Fruit fly (Drosophila melanogaster) whole organism, embryonic: ENCODE results near the gene CG33299.

Experiments
- Asciz ChIP-seq: fragments of 200-800 bp; sonication (Bioruptor generic); optimal IDR thresholded peaks from 2 replicates; lab custom pipeline; 2017; ENCODE audit warnings: missing biosample characterization, mild to moderate bottlenecking, missing genetic modification characterization, missing genetic modification reagents
- Atf6 ChIP-seq: fragments of 200-800 bp; sonication (Bioruptor generic); IDR thresholded peaks from 2 replicates; pipeline ENCODE4 v1.3.6; 2022; ENCODE audit warnings: missing biosample characterization, missing genetic modification characterization
- B-H2 ChIP-seq: fragments of 200-800 bp; sonication (Bioruptor generic); optimal IDR thresholded peaks from 2 replicates; lab custom pipeline; 2018; ENCODE audit warnings: missing biosample characterization, mild to moderate bottlenecking, missing genetic modification characterization
- CG10543 ChIP-seq: fragments of 200-800 bp; sonication (Bioruptor generic); optimal IDR thresholded peaks from 3 replicates; lab custom pipeline; 2017; ENCODE audit warnings: missing biosample characterization, mild to moderate bottlenecking, missing genetic modification characterization, moderate library complexity
- CG11456 ChIP-seq: fragments of 200-800 bp; sonication (Bioruptor generic); IDR thresholded peaks from 3 replicates; pipeline ENCODE4 v1.3.6; 2022; ENCODE audit warnings: missing biosample characterization, missing genetic modification characterization
- CG12104 ChIP-seq: fragments of 200-800 bp; sonication (Bioruptor generic); optimal IDR thresholded peaks from 3 replicates; lab custom pipeline; 2016; ENCODE audit warnings: missing biosample characterization, missing genetic modification characterization
- CG12769 ChIP-seq: fragments of 200-800 bp; sonication (Bioruptor generic); optimal IDR thresholded peaks from 2 replicates; lab custom pipeline; 2019; ENCODE audit warnings: missing biosample characterization, mild to moderate bottlenecking, missing genetic modification characterization, moderate library complexity
- CG15514 ChIP-seq: fragments of 200-800 bp; sonication (Bioruptor generic); optimal IDR thresholded peaks from 3 replicates; lab custom pipeline; 2017; ENCODE audit warnings: missing biosample characterization, missing genetic modification characterization, mild to moderate bottlenecking, moderate library complexity, missing genetic modification reagents
- CG18599 ChIP-seq: fragments of 200-800 bp; sonication (Bioruptor generic); optimal IDR thresholded peaks from 3 replicates; lab custom pipeline; 2017; ENCODE audit warnings: missing biosample characterization, missing genetic modification characterization, mild to moderate bottlenecking, moderate library complexity, missing genetic modification reagents
- CG2678 ChIP-seq: fragments of 200-800 bp; sonication (Bioruptor generic); optimal IDR thresholded peaks from 3 replicates; lab custom pipeline; 2019; ENCODE audit warnings: missing biosample characterization, mild to moderate bottlenecking, missing genetic modification characterization, moderate library complexity
- CG33557 ChIP-seq: fragments of 200-800 bp; sonication (Bioruptor generic); optimal IDR thresholded peaks from 2 replicates; lab custom pipeline; 2019; ENCODE audit warnings: missing biosample characterization, mild to moderate bottlenecking, missing genetic modification characterization, moderate library complexity
- CG3847 ChIP-seq: fragments of 200-800 bp; sonication (Bioruptor generic); IDR thresholded peaks from 2 replicates; pipeline ENCODE4 v1.3.6; 2022; ENCODE audit warnings: missing biosample characterization, missing genetic modification characterization
- CG7987 ChIP-seq: fragments of 200-800 bp; sonication (Bioruptor generic); optimal IDR thresholded peaks from 2 replicates; lab custom pipeline; 2018; ENCODE audit warnings: missing biosample characterization, mild to moderate bottlenecking, missing genetic modification characterization, moderate library complexity
- CG8290 ChIP-seq, 3 experiments: fragments of 200-800 bp; sonication (Bioruptor generic); optimal IDR thresholded peaks; 2 replicates each; lab custom pipeline; 2016 to 2019; ENCODE audit warnings: missing biosample characterization in 3 of 3, missing genetic modification characterization in 3 of 3, mild to moderate bottlenecking in 2 of 3, moderate library complexity in 1 of 3
- CG9727 ChIP-seq: fragments of 200-800 bp; sonication (Bioruptor generic); optimal IDR thresholded peaks from 3 replicates; lab custom pipeline; 2017; ENCODE audit warnings: missing biosample characterization, mild to moderate bottlenecking, missing genetic modification characterization
- CrebB ChIP-seq: fragments of 200-800 bp; sonication (Bioruptor generic); optimal IDR thresholded peaks from 3 replicates; lab custom pipeline; 2018; ENCODE audit warnings: missing biosample characterization, mild to moderate bottlenecking, missing genetic modification characterization
- Dfd ChIP-seq, 2 experiments: fragments of >200 bp; optimal IDR thresholded peaks; 2 replicates each; lab custom pipeline; 2017; ENCODE audit warnings: missing biosample characterization in 2 of 2, missing genetic modification characterization in 2 of 2
- Doc2 ChIP-seq: fragments of 200-800 bp; sonication (Bioruptor generic); IDR thresholded peaks from 2 replicates; pipeline ENCODE4 v1.3.6; 2022; ENCODE audit warnings: missing biosample characterization, missing genetic modification characterization
- E2f1 ChIP-seq: fragments of 200-800 bp; sonication (Bioruptor generic); IDR thresholded peaks from 2 replicates; pipeline ENCODE4 v1.3.6; 2022; ENCODE audit warnings: missing biosample characterization, missing genetic modification characterization
- Fer1 ChIP-seq: fragments of 200-800 bp; sonication (Bioruptor generic); optimal IDR thresholded peaks from 2 replicates; lab custom pipeline; 2017; ENCODE audit warnings: missing biosample characterization, mild to moderate bottlenecking, missing genetic modification characterization
- MBD-R2 ChIP-seq: fragments of 200-800 bp; sonication (Bioruptor generic); IDR thresholded peaks from 2 replicates; pipeline ENCODE4 v1.3.6; 2022; ENCODE audit warnings: missing biosample characterization, missing genetic modification characterization
- Meics ChIP-seq: fragments of 200-800 bp; sonication (Bioruptor generic); optimal IDR thresholded peaks from 2 replicates; lab custom pipeline; 2017; ENCODE audit warnings: missing biosample characterization, mild to moderate bottlenecking, missing genetic modification characterization
- NC2α ChIP-seq: fragments of 200-800 bp; sonication (Bioruptor generic); optimal IDR thresholded peaks from 2 replicates; lab custom pipeline; 2016; ENCODE audit warnings: missing biosample characterization, missing genetic modification characterization
- Nf-YC ChIP-seq: fragments of 200-800 bp; optimal IDR thresholded peaks from 3 replicates; lab custom pipeline; 2019; ENCODE audit warnings: missing biosample characterization, mild to moderate bottlenecking, missing genetic modification characterization, moderate library complexity
- Pdp1 ChIP-seq, 2 experiments: fragments of 200-800 bp; sonication (Bioruptor generic); optimal IDR thresholded peaks; 3 replicates each; lab custom pipeline; 2016; ENCODE audit warnings: missing biosample characterization in 2 of 2, missing genetic modification characterization in 2 of 2, mild to moderate bottlenecking in 1 of 2, moderate library complexity in 1 of 2
- Side ChIP-seq: fragments of 200-800 bp; sonication (Bioruptor generic); optimal IDR thresholded peaks from 2 replicates; lab custom pipeline; 2016; ENCODE audit warnings: missing biosample characterization, missing genetic modification characterization
- Sox102F ChIP-seq: fragments of 200-800 bp; sonication (Bioruptor generic); optimal IDR thresholded peaks from 2 replicates; lab custom pipeline; 2018; ENCODE audit warnings: missing biosample characterization, mild to moderate bottlenecking, missing genetic modification characterization, moderate library complexity
- Sry-δ ChIP-seq: fragments of 200-800 bp; sonication (Bioruptor generic); optimal IDR thresholded peaks from 2 replicates; lab custom pipeline; 2016; ENCODE audit warnings: missing biosample characterization, missing genetic modification characterization
- Xbp1 ChIP-seq: fragments of 200-800 bp; sonication (Bioruptor generic); optimal IDR thresholded peaks from 3 replicates; lab custom pipeline; 2016; ENCODE audit warnings: missing biosample characterization, mild to moderate bottlenecking, missing genetic modification characterization
- abd-A ChIP-seq: fragments of 200-800 bp; sonication (Bioruptor generic); optimal IDR thresholded peaks from 3 replicates; lab custom pipeline; 2019; ENCODE audit warnings: missing biosample characterization, mild to moderate bottlenecking, missing genetic modification characterization, moderate library complexity
- caup ChIP-seq: fragments of 200-800 bp; sonication (Bioruptor generic); optimal IDR thresholded peaks from 3 replicates; lab custom pipeline; 2017; ENCODE audit warnings: missing biosample characterization, mild to moderate bottlenecking, missing genetic modification characterization, moderate library complexity; ENCODE audit not compliant: severe bottlenecking
- corto ChIP-seq: fragments of 200-800 bp; sonication (Bioruptor generic); optimal IDR thresholded peaks from 2 replicates; lab custom pipeline; 2016; ENCODE audit warnings: missing biosample characterization, mild to moderate bottlenecking, missing genetic modification characterization, moderate library complexity
- crol ChIP-seq: fragments of 200-800 bp; sonication (Bioruptor generic); IDR thresholded peaks from 2 replicates; pipeline ENCODE4 v1.3.6; 2022; ENCODE audit warnings: missing biosample characterization, missing genetic modification characterization
- cwo ChIP-seq: fragments of 200-800 bp; sonication (Bioruptor generic); optimal IDR thresholded peaks from 3 replicates; lab custom pipeline; 2017; ENCODE audit warnings: missing biosample characterization, missing genetic modification characterization, mild to moderate bottlenecking, moderate library complexity, missing genetic modification reagents
- dati ChIP-seq: fragments of 200-800 bp; sonication (Bioruptor generic); IDR thresholded peaks from 2 replicates; pipeline ENCODE4 v1.3.6; 2022; ENCODE audit warnings: missing biosample characterization, missing genetic modification characterization
- dysf ChIP-seq: fragments of 200-800 bp; sonication (Bioruptor generic); IDR thresholded peaks from 3 replicates; pipeline ENCODE4 v1.3.6; 2022; ENCODE audit warnings: missing biosample characterization, missing genetic modification characterization
- exex ChIP-seq: fragments of 200-800 bp; sonication (Bioruptor generic); optimal IDR thresholded peaks from 4 replicates; lab custom pipeline; 2018; ENCODE audit warnings: missing biosample characterization, mild to moderate bottlenecking, missing genetic modification characterization, moderate library complexity
- lab ChIP-seq: fragments of 200-800 bp; sonication (Bioruptor generic); optimal IDR thresholded peaks from 3 replicates; lab custom pipeline; 2017; ENCODE audit warnings: missing biosample characterization, missing genetic modification characterization, mild to moderate bottlenecking, moderate library complexity, missing genetic modification reagents
- mirr ChIP-seq: fragments of 200-800 bp; sonication (Bioruptor generic); optimal IDR thresholded peaks from 3 replicates; lab custom pipeline; 2018; ENCODE audit warnings: missing biosample characterization, mild to moderate bottlenecking, missing genetic modification characterization
- nmo ChIP-seq: fragments of 200-800 bp; sonication (Bioruptor generic); optimal IDR thresholded peaks from 2 replicates; lab custom pipeline; 2018; ENCODE audit warnings: missing biosample characterization, mild to moderate bottlenecking, missing genetic modification characterization, moderate library complexity
- schlank ChIP-seq: fragments of 200-800 bp; sonication (Bioruptor generic); optimal IDR thresholded peaks from 2 replicates; lab custom pipeline; 2018; ENCODE audit warnings: missing biosample characterization, mild to moderate bottlenecking, missing genetic modification characterization
- sd ChIP-seq: fragments of 200-800 bp; sonication (Bioruptor generic); optimal IDR thresholded peaks from 3 replicates; lab custom pipeline; 2018; ENCODE audit warnings: missing biosample characterization, mild to moderate bottlenecking, missing genetic modification characterization, moderate library complexity
- sr ChIP-seq: fragments of 200-800 bp; sonication (Bioruptor generic); IDR thresholded peaks from 3 replicates; pipeline ENCODE4 v1.3.6; 2022; ENCODE audit warnings: missing biosample characterization, missing genetic modification characterization
- sug ChIP-seq: fragments of 200-800 bp; optimal IDR thresholded peaks from 2 replicates; lab custom pipeline; 2019; ENCODE audit warnings: missing biosample characterization, mild to moderate bottlenecking, missing genetic modification characterization, moderate library complexity
- vfl ChIP-seq: fragments of 200-800 bp; sonication (Bioruptor generic); optimal IDR thresholded peaks from 2 replicates; lab custom pipeline; 2016; ENCODE audit warnings: missing biosample characterization, missing genetic modification characterization
- vvl ChIP-seq: fragments of 200-800 bp; sonication (Bioruptor generic); IDR thresholded peaks from 2 replicates; pipeline ENCODE4 v1.3.6; 2022; ENCODE audit warnings: missing biosample characterization, missing genetic modification characterization
- zfh1 ChIP-seq: fragments of 200-800 bp; sonication (Bioruptor generic); IDR thresholded peaks from 3 replicates; pipeline ENCODE4 v1.3.6; 2022; ENCODE audit warnings: missing biosample characterization, missing genetic modification characterization

Gene CG33299

dm6 chr2L:9669354-9669753 lies 13.0 kb downstream of the CG33299 start (continued):
- peak; percentile 44 for TF ChIP-seq CG2678 (tag; lab: Kevin White, UChicago)
- no peak for TF ChIP-seq CG33557
- TF ChIP-seq Side (GFP tag; lab: Kevin White, UChicago), result no peak
- no peak for TF ChIP-seq CrebB
- TF ChIP-seq dati (GFP tag; lab: Robert Waterston, UW), result no peak
- TF ChIP-seq E2f1 (GFP tag; lab: Robert Waterston, UW), result 0 out of 2 replicates have a peak, but pooled peaks have one; percentile 21
- no peak for TF ChIP-seq NC2α (GFP tag; lab: Kevin White, UChicago)
- TF ChIP-seq Sox102F (GFP tag; lab: Kevin White, UChicago), result peak; percentile 7
- no peak for TF ChIP-seq schlank (tag; lab: Kevin White, UChicago)
- peak; percentile 7 for TF ChIP-seq nmo
- no peak for TF ChIP-seq CG12104 (GFP tag; lab: Kevin White, UChicago)
- peak; percentile 50 for TF ChIP-seq lab (GFP tag; lab: Kevin White, UChicago)
- TF ChIP-seq, all 482 proteins: peak for 33

- TF ChIP-seq lab (GFP tag; lab: Kevin White, UChicago), result peak; percentile 44
- TF ChIP-seq CG3847 (GFP tag; lab: Robert Waterston, UW), result no peak
- no peak for TF ChIP-seq Sry-δ (GFP tag; lab: Kevin White, UChicago)
- peak; percentile 55 for TF ChIP-seq sug
- no peak for TF ChIP-seq CG8290 (GFP tag; optimal IDR thresholded peaks at IDR 0.05; lab: Kevin White, UChicago)
- TF ChIP-seq CG8290 (tag; optimal IDR thresholded peaks at IDR 0.05; lab: Kevin White, UChicago), result peak in 1 of 2 experiments; percentile 31
- peak; percentile 37 for TF ChIP-seq exex
- TF ChIP-seq CG7987 (GFP tag; lab: Kevin White, UChicago), result peak; percentile 76
- no peak for TF ChIP-seq Dfd (GFP tag; optimal IDR thresholded peaks at IDR 0.05; lab: Kevin White, UChicago)
- TF ChIP-seq CG10543 (GFP tag; lab: Kevin White, UChicago), result peak; percentile 14
- no peak for TF ChIP-seq Atf6 (GFP tag; lab: Robert Waterston, UW)
- 0 out of 2 replicates have a peak, but pooled peaks have one; percentile 37 for TF ChIP-seq crol
- TF ChIP-seq sr, result peak; percentile 22; the same call in 1 of the 3 replicates
- peak in 1 of 2 experiments; percentile 75 for TF ChIP-seq Pdp1 (GFP tag; optimal IDR thresholded peaks at IDR 0.05; lab: Kevin White, UChicago)
- TF ChIP-seq CG2678 (tag; lab: Kevin White, UChicago), result peak; percentile 28
- TF ChIP-seq CG11456, result 0 out of 3 replicates have a peak, but pooled peaks have one; percentile 9
- no peak for TF ChIP-seq Xbp1 (GFP tag; lab: Kevin White, UChicago)
- 0 out of 3 replicates have a peak, but pooled peaks have one; percentile 21 for TF ChIP-seq dysf (GFP tag; lab: Robert Waterston, UW)
- peak; percentile 53 for TF ChIP-seq CG12769
- 0 out of 2 replicates have a peak, but pooled peaks have one; percentile 39 for TF ChIP-seq vvl (GFP tag; lab: Robert Waterston, UW)
- no peak for TF ChIP-seq CG9727 (GFP tag; lab: Kevin White, UChicago)
- no peak for TF ChIP-seq vfl (GFP tag; lab: Kevin White, UChicago)
- peak; percentile 18 for TF ChIP-seq cwo (GFP tag; lab: Kevin White, UChicago)
- TF ChIP-seq Asciz (GFP tag; lab: Kevin White, UChicago), result peak; percentile 33
- TF ChIP-seq CG18599 (GFP tag; lab: Kevin White, UChicago), result peak; percentile 20
- peak; percentile 41 for TF ChIP-seq mirr (GFP tag; lab: Kevin White, UChicago)
- TF ChIP-seq MBD-R2 (GFP tag; lab: Robert Waterston, UW), result peak; percentile 16; the same call in 1 of the 2 replicates
- TF ChIP-seq Meics (GFP tag; lab: Kevin White, UChicago), result peak; percentile 3
- no peak for TF ChIP-seq B-H2
- peak; percentile 4 for TF ChIP-seq caup
- peak; percentile 11 for TF ChIP-seq CG15514 (GFP tag; lab: Kevin White, UChicago)
- no peak for TF ChIP-seq corto (GFP tag; lab: Kevin White, UChicago)
- TF ChIP-seq Nf-YC, result peak; percentile 9
- peak; percentile 73 for TF ChIP-seq sd (tag; lab: Kevin White, UChicago)
- no peak for TF ChIP-seq Doc2 (GFP tag; lab: Robert Waterston, UW)
- 0 out of 3 replicates have a peak, but pooled peaks have one; percentile 19 for TF ChIP-seq zfh1 (GFP tag; lab: Robert Waterston, UW)
- peak; percentile 44 for TF ChIP-seq abd-A (tag; lab: Kevin White, UChicago)
- TF ChIP-seq Fer1 (GFP tag; lab: Kevin White, UChicago), result no peak
Observed at dm6 chr2L:9670909-9671422, 14.6 kb downstream of the CG33299 start.
